Fruit fly (Drosophila melanogaster) whole organism, embryonic: Measurements from ENCODE around the gene Vha16-3.

Source experiments
- Adf1 ChIP-seq: fragments of 200-800 bp; sonication (Bioruptor generic); IDR thresholded peaks from 2 replicates; pipeline ENCODE4 v1.3.6; 2022; ENCODE audit warnings: missing biosample characterization, missing genetic modification characterization
- Aef1 ChIP-seq: fragments of 200-800 bp; sonication (Bioruptor generic); IDR thresholded peaks from 3 replicates; pipeline ENCODE4 v1.3.6; 2022; ENCODE audit warnings: missing biosample characterization, missing genetic modification characterization
- CG10274 ChIP-seq: fragments of 200-800 bp; sonication (Bioruptor generic); optimal IDR thresholded peaks from 3 replicates; lab custom pipeline; 2017; ENCODE audit warnings: missing biosample characterization, mild to moderate bottlenecking, missing genetic modification characterization
- CG11456 ChIP-seq: fragments of 200-800 bp; sonication (Bioruptor generic); IDR thresholded peaks from 3 replicates; pipeline ENCODE4 v1.3.6; 2022; ENCODE audit warnings: missing biosample characterization, missing genetic modification characterization
- CG11695 ChIP-seq: fragments of 200-800 bp; sonication (Bioruptor generic); IDR thresholded peaks from 3 replicates; pipeline ENCODE4 v1.3.6; 2022; ENCODE audit warnings: missing biosample characterization, missing genetic modification characterization
- CG1233 ChIP-seq: fragments of 200-800 bp; sonication (Bioruptor generic); optimal IDR thresholded peaks from 4 replicates; lab custom pipeline; 2018; ENCODE audit warnings: missing biosample characterization, mild to moderate bottlenecking, missing genetic modification characterization
- CG13287 ChIP-seq: fragments of 200-800 bp; sonication (Bioruptor generic); IDR thresholded peaks from 2 replicates; pipeline ENCODE4 v1.3.6; 2022; ENCODE audit warnings: missing biosample characterization, missing genetic modification characterization; ENCODE audit not compliant: partially characterized antibody
- CG18476 ChIP-seq: fragments of 200-800 bp; sonication (Bioruptor generic); optimal IDR thresholded peaks from 2 replicates; lab custom pipeline; 2016; ENCODE audit warnings: missing biosample characterization, mild to moderate bottlenecking, missing genetic modification characterization
- CG18619 ChIP-seq: fragments of 200-800 bp; sonication (Bioruptor generic); optimal IDR thresholded peaks from 3 replicates; lab custom pipeline; 2017; ENCODE audit warnings: missing biosample characterization, mild to moderate bottlenecking, missing genetic modification characterization
- CG2875 ChIP-seq: fragments of 200-800 bp; sonication (Bioruptor generic); optimal IDR thresholded peaks from 2 replicates; lab custom pipeline; 2017; ENCODE audit warnings: missing biosample characterization, mild to moderate bottlenecking, missing genetic modification characterization, missing genetic modification reagents
- CG2889 ChIP-seq: fragments of 200-800 bp; sonication (Bioruptor generic); IDR thresholded peaks from 3 replicates; pipeline ENCODE4 v1.3.6; 2022; ENCODE audit warnings: missing biosample characterization, missing genetic modification characterization
- CG34224 ChIP-seq: fragments of 200-800 bp; sonication (Bioruptor generic); IDR thresholded peaks from 3 replicates; pipeline ENCODE4 v1.3.6; 2022; ENCODE audit warnings: missing biosample characterization, missing genetic modification characterization; ENCODE audit not compliant: partially characterized antibody
- CG6791 ChIP-seq: fragments of 200-800 bp; sonication (Bioruptor generic); IDR thresholded peaks from 3 replicates; pipeline ENCODE4 v1.3.6; 2022; ENCODE audit warnings: missing biosample characterization, missing genetic modification characterization; ENCODE audit not compliant: partially characterized antibody
- CG7839 ChIP-seq: fragments of 200-800 bp; sonication (Bioruptor generic); optimal IDR thresholded peaks from 3 replicates; lab custom pipeline; 2018; ENCODE audit warnings: missing biosample characterization, mild to moderate bottlenecking, missing genetic modification characterization, moderate library complexity
- CG9609 ChIP-seq: fragments of 200-800 bp; sonication (Bioruptor generic); optimal IDR thresholded peaks from 3 replicates; lab custom pipeline; 2016; ENCODE audit warnings: missing biosample characterization, missing genetic modification characterization
- Chrac-16 ChIP-seq: fragments of 200-800 bp; sonication (Bioruptor generic); optimal IDR thresholded peaks from 3 replicates; lab custom pipeline; 2016; ENCODE audit warnings: missing biosample characterization, missing genetic modification characterization
- CoRest ChIP-seq: fragments of 200-800 bp; sonication (Bioruptor generic); optimal IDR thresholded peaks from 3 replicates; lab custom pipeline; 2018; ENCODE audit warnings: missing biosample characterization, mild to moderate bottlenecking, missing genetic modification characterization, moderate library complexity
- CrebB ChIP-seq: fragments of 200-800 bp; sonication (Bioruptor generic); optimal IDR thresholded peaks from 3 replicates; lab custom pipeline; 2018; ENCODE audit warnings: missing biosample characterization, mild to moderate bottlenecking, missing genetic modification characterization
- D19A ChIP-seq: fragments of 200-800 bp; optimal IDR thresholded peaks from 3 replicates; lab custom pipeline; 2019; ENCODE audit warnings: missing biosample characterization, mild to moderate bottlenecking, missing genetic modification characterization, moderate library complexity
- E2f1 ChIP-seq: fragments of 200-800 bp; sonication (Bioruptor generic); IDR thresholded peaks from 2 replicates; pipeline ENCODE4 v1.3.6; 2022; ENCODE audit warnings: missing biosample characterization, missing genetic modification characterization
- Ets65A ChIP-seq: fragments of 200-800 bp; sonication (Bioruptor generic); peaks from one replicate; lab custom pipeline; 2016; ENCODE audit warnings: missing biosample characterization, missing genetic modification characterization
- Gug ChIP-seq: fragments of 200-800 bp; sonication (Bioruptor generic); IDR thresholded peaks from 4 replicates; pipeline ENCODE4 v1.3.6; 2022; ENCODE audit warnings: missing biosample characterization, missing genetic modification characterization
- Hr51 ChIP-seq, 2 experiments: fragments of 200-800 bp; sonication (Bioruptor generic); optimal IDR thresholded peaks; 2 replicates in 1 of 2; 3 replicates in 1 of 2; lab custom pipeline; 2016 to 2018; ENCODE audit warnings: missing biosample characterization in 2 of 2, missing genetic modification characterization in 2 of 2, mild to moderate bottlenecking in 1 of 2, moderate library complexity in 1 of 2
- Hsf ChIP-seq: fragments of 200-800 bp; sonication (Bioruptor generic); optimal IDR thresholded peaks from 3 replicates; lab custom pipeline; 2016; ENCODE audit warnings: missing biosample characterization, missing genetic modification characterization
- Med ChIP-seq: fragments of 200-800 bp; sonication (Bioruptor generic); peaks from one replicate; lab custom pipeline; 2016; ENCODE audit warnings: missing biosample characterization, missing genetic modification characterization, mild to moderate bottlenecking, inconsistent platforms, moderate library complexity
- Scr ChIP-seq: fragments of 200-800 bp; sonication (Bioruptor generic); IDR thresholded peaks from 2 replicates; pipeline ENCODE4 v1.3.6; 2022; ENCODE audit warnings: missing biosample characterization, missing genetic modification characterization; ENCODE audit not compliant: partially characterized antibody
- Sox102F ChIP-seq: fragments of 200-800 bp; sonication (Bioruptor generic); optimal IDR thresholded peaks from 2 replicates; lab custom pipeline; 2018; ENCODE audit warnings: missing biosample characterization, mild to moderate bottlenecking, missing genetic modification characterization, moderate library complexity
- Spps ChIP-seq: fragments of 200-800 bp; sonication (Bioruptor generic); optimal IDR thresholded peaks from 2 replicates; lab custom pipeline; 2018; ENCODE audit warnings: missing biosample characterization, mild to moderate bottlenecking, missing genetic modification characterization
- ash1 ChIP-seq: fragments of 200-800 bp; sonication (Bioruptor generic); optimal IDR thresholded peaks from 2 replicates; lab custom pipeline; 2018; ENCODE audit warnings: missing biosample characterization, mild to moderate bottlenecking, missing genetic modification characterization
- dan ChIP-seq: fragments of 200-800 bp; sonication (Bioruptor generic); IDR thresholded peaks from 2 replicates; pipeline ENCODE4 v1.3.6; 2022; ENCODE audit warnings: missing biosample characterization, missing genetic modification characterization
- dmrt99B ChIP-seq: fragments of 200-800 bp; sonication (Bioruptor generic); optimal IDR thresholded peaks from 2 replicates; lab custom pipeline; 2018; ENCODE audit warnings: missing biosample characterization, mild to moderate bottlenecking, missing genetic modification characterization, moderate library complexity
- dpn ChIP-seq, 2 experiments: fragments of 200-800 bp; sonication (Bioruptor generic); optimal IDR thresholded peaks; 3 replicates each; lab custom pipeline; 2016; ENCODE audit warnings: missing biosample characterization in 2 of 2, missing genetic modification characterization in 2 of 2
- dysf ChIP-seq: fragments of 200-800 bp; sonication (Bioruptor generic); IDR thresholded peaks from 3 replicates; pipeline ENCODE4 v1.3.6; 2022; ENCODE audit warnings: missing biosample characterization, missing genetic modification characterization
- gem ChIP-seq: fragments of 200-800 bp; sonication (Bioruptor generic); optimal IDR thresholded peaks from 2 replicates; lab custom pipeline; 2019; ENCODE audit warnings: missing biosample characterization, mild to moderate bottlenecking, missing genetic modification characterization, moderate library complexity
- klu ChIP-seq: fragments of 200-800 bp; sonication (Bioruptor generic); IDR thresholded peaks from 2 replicates; pipeline ENCODE4 v1.3.6; 2022; ENCODE audit warnings: missing biosample characterization, missing genetic modification characterization
- lab ChIP-seq: fragments of 200-800 bp; sonication (Bioruptor generic); optimal IDR thresholded peaks from 3 replicates; lab custom pipeline; 2017; ENCODE audit warnings: missing biosample characterization, missing genetic modification characterization, mild to moderate bottlenecking, moderate library complexity, missing genetic modification reagents
- lbe ChIP-seq: fragments of 200-800 bp; sonication (Bioruptor generic); optimal IDR thresholded peaks from 2 replicates; lab custom pipeline; 2016; ENCODE audit warnings: missing biosample characterization, mild to moderate bottlenecking, missing genetic modification characterization
- luna ChIP-seq: fragments of 200-800 bp; sonication (Bioruptor generic); optimal IDR thresholded peaks from 2 replicates; lab custom pipeline; 2016; ENCODE audit warnings: missing biosample characterization, missing genetic modification characterization
- mam ChIP-seq: fragments of 200-800 bp; sonication (Bioruptor generic); optimal IDR thresholded peaks from 3 replicates; lab custom pipeline; 2016; ENCODE audit warnings: missing biosample characterization, missing genetic modification characterization
- pfk ChIP-seq: fragments of 200-800 bp; sonication (Bioruptor generic); optimal IDR thresholded peaks from 2 replicates; lab custom pipeline; 2018; ENCODE audit warnings: missing biosample characterization, mild to moderate bottlenecking, missing genetic modification characterization, moderate library complexity
- prd ChIP-seq, 3 experiments: fragments of >200 bp in 2 of 3; fragments of 200-800 bp in 1 of 3; sonication (Bioruptor generic) in 1 of 3; optimal IDR thresholded peaks in 2 of 3; IDR thresholded peaks in 1 of 3; 2 replicates in 2 of 3; 3 replicates in 1 of 3; pipeline versions ENCODE4 v1.3.6 to Lab custom; 2017 to 2022; ENCODE audit warnings: missing biosample characterization in 1 of 3, missing genetic modification characterization in 1 of 3
- sc ChIP-seq, 3 experiments: fragments of >200 bp in 2 of 3; fragments of 200-800 bp in 1 of 3; sonication (Bioruptor generic) in 1 of 3; optimal IDR thresholded peaks; 2 replicates in 2 of 3; 3 replicates in 1 of 3; lab custom pipeline; 2017; ENCODE audit warnings: mild to moderate bottlenecking in 1 of 3, missing biosample characterization in 1 of 3, missing genetic modification characterization in 1 of 3, missing genetic modification reagents in 1 of 3
- sens-2 ChIP-seq: fragments of 200-800 bp; sonication (Bioruptor generic); IDR thresholded peaks from 2 replicates; pipeline ENCODE4 v1.3.6; 2022; ENCODE audit warnings: missing biosample characterization, missing genetic modification characterization
- shn ChIP-seq: fragments of 200-800 bp; sonication (Bioruptor generic); optimal IDR thresholded peaks from 3 replicates; lab custom pipeline; 2016; ENCODE audit warnings: missing biosample characterization, missing genetic modification characterization
- sr ChIP-seq: fragments of 200-800 bp; sonication (Bioruptor generic); IDR thresholded peaks from 3 replicates; pipeline ENCODE4 v1.3.6; 2022; ENCODE audit warnings: missing biosample characterization, missing genetic modification characterization
- tap ChIP-seq: fragments of 200-800 bp; optimal IDR thresholded peaks from 3 replicates; lab custom pipeline; 2019; ENCODE audit warnings: missing biosample characterization, mild to moderate bottlenecking, missing genetic modification characterization, moderate library complexity
- tgo ChIP-seq: fragments of 200-800 bp; sonication (Bioruptor generic); IDR thresholded peaks from 3 replicates; pipeline ENCODE4 v1.3.6; 2022; ENCODE audit warnings: missing biosample characterization, missing genetic modification characterization
- toy ChIP-seq: fragments of 200-800 bp; sonication (Bioruptor generic); IDR thresholded peaks from 2 replicates; pipeline ENCODE4 v1.3.6; 2022; ENCODE audit warnings: missing biosample characterization, missing genetic modification characterization
- vvl ChIP-seq: fragments of 200-800 bp; sonication (Bioruptor generic); IDR thresholded peaks from 2 replicates; pipeline ENCODE4 v1.3.6; 2022; ENCODE audit warnings: missing biosample characterization, missing genetic modification characterization
- z ChIP-seq: fragments of 200-800 bp; sonication (Bioruptor generic); IDR thresholded peaks from 3 replicates; pipeline ENCODE4 v1.3.6; 2022; ENCODE audit warnings: missing biosample characterization, missing genetic modification characterization

Vha16-3 gene

dm6 chr3L:11474658-11475057 is 1.6 kb downstream of the Vha16-3 start, which contains the start of gene Vha16-2:
Vha16-2 (plus strand) TSS chr3L:11474958.
- TF ChIP-seq klu (GFP tag; lab: Robert Waterston, UW) (no peak), CG34224 (GFP tag; lab: Robert Waterston, UW) (no peak), CG10274 (GFP tag; lab: Kevin White, UChicago) (no peak), luna (GFP tag; lab: Kevin White, UChicago) (no peak), D19A (no peak), prd (optimal IDR thresholded peaks at IDR 0.05; lab: Kevin White, UChicago) (no peak), prd (GFP tag; IDR thresholded peaks at IDR 0.05; lab: Robert Waterston, UW) (no peak), dan (no peak), CG1233 (no peak), shn (GFP tag; lab: Kevin White, UChicago) (no peak), Gug (GFP tag; lab: Robert Waterston, UW) (no peak), dpn (GFP tag; optimal IDR thresholded peaks at IDR 0.05; lab: Kevin White, UChicago) (no peak)

dm6 chr3L:11480304-11480703 is 7.2 kb downstream of the Vha16-3 start:
- TF ChIP-seq mam (no peak), tgo (no peak), CG2875 (GFP tag; lab: Kevin White, UChicago) (no peak), Hr51 (GFP tag; optimal IDR thresholded peaks at IDR 0.05; lab: Kevin White, UChicago) (no peak), CG11456 (0 out of 3 replicates have a peak, but pooled peaks have one; percentile 13), Scr (GFP tag; lab: Robert Waterston, UW) (no peak), Ets65A (GFP tag; lab: Kevin White, UChicago) (peak; percentile 80), pfk (GFP tag; lab: Kevin White, UChicago) (no peak), vvl (GFP tag; lab: Robert Waterston, UW) (no peak), sc (optimal IDR thresholded peaks at IDR 0.05; lab: Kevin White, UChicago) (no peak), sc (GFP tag; optimal IDR thresholded peaks at IDR 0.05; lab: Kevin White, UChicago) (no peak), CrebB (no peak), CG18476 (GFP tag; lab: Kevin White, UChicago) (no peak), ash1 (GFP tag; lab: Kevin White, UChicago) (no peak), CG2889 (GFP tag; lab: Robert Waterston, UW) (no peak), sens-2 (no peak), CG13287 (GFP tag; lab: Robert Waterston, UW) (no peak), toy (no peak), CoRest (no peak), sr (GFP tag; lab: Robert Waterston, UW) (0 out of 3 replicates have a peak, but pooled peaks have one; percentile 4), Hsf (no peak), CG9609 (GFP tag; lab: Kevin White, UChicago) (no peak), z (GFP tag; lab: Robert Waterston, UW) (no peak), Med (peak; percentile 53), E2f1 (GFP tag; lab: Robert Waterston, UW) (no peak), dysf (GFP tag; lab: Robert Waterston, UW) (0 out of 3 replicates have a peak, but pooled peaks have one; percentile 13), tap (tag; lab: Kevin White, UChicago) (no peak), Aef1 (GFP tag; lab: Robert Waterston, UW) (no peak)
- TF ChIP-seq, all 482 proteins: peak for 5

dm6 chr3L:11483135-11483534 is 10.0 kb downstream of the Vha16-3 start:
- peak; percentile 72 for TF ChIP-seq gem (tag; lab: Kevin White, UChicago)
- peak; percentile 24 for TF ChIP-seq Chrac-16 (GFP tag; lab: Kevin White, UChicago)
- peak; percentile 63 for TF ChIP-seq Sox102F (GFP tag; lab: Kevin White, UChicago)
- TF ChIP-seq Adf1 (GFP tag; lab: Robert Waterston, UW): no peak
- TF ChIP-seq CG11695: 0 out of 3 replicates have a peak, but pooled peaks have one; percentile 37
- TF ChIP-seq CG6791 (GFP tag; lab: Robert Waterston, UW): 0 out of 3 replicates have a peak, but pooled peaks have one; percentile 52
- no peak for TF ChIP-seq lbe
- no peak for TF ChIP-seq Spps (tag; lab: Kevin White, UChicago)
- TF ChIP-seq CG7839 (tag; lab: Kevin White, UChicago): peak; percentile 62
- peak; percentile 57 for TF ChIP-seq dmrt99B
- TF ChIP-seq z (GFP tag; lab: Robert Waterston, UW): no peak
- peak; percentile 55 for TF ChIP-seq lab (GFP tag; lab: Kevin White, UChicago)
- peak; percentile 32 for TF ChIP-seq CG18619
